Fruit fly (Drosophila melanogaster) whole organism, embryonic: ENCODE measurements around the gene Cpr62Ba.

Experiments
- Adf1 ChIP-seq: fragments of 200-800 bp; sonication (Bioruptor generic); IDR thresholded peaks from 2 replicates; pipeline ENCODE4 v1.3.6; 2022; ENCODE audit warnings: missing biosample characterization, missing genetic modification characterization
- B-H1 ChIP-seq: fragments of 200-800 bp; sonication (Bioruptor generic); IDR thresholded peaks from 3 replicates; pipeline ENCODE4 v1.3.6; 2022; ENCODE audit warnings: missing biosample characterization, missing genetic modification characterization
- CG1024 ChIP-seq: fragments of 200-800 bp; sonication (Bioruptor generic); IDR thresholded peaks from 2 replicates; pipeline ENCODE4 v1.3.6; 2022; ENCODE audit warnings: missing biosample characterization, missing genetic modification characterization
- CG10959 ChIP-seq: fragments of 200-800 bp; sonication (Bioruptor generic); IDR thresholded peaks from 2 replicates; pipeline ENCODE4 v1.3.6; 2022; ENCODE audit warnings: missing biosample characterization, missing genetic modification characterization
- CG12071 ChIP-seq: fragments of 200-800 bp; sonication (Bioruptor generic); optimal IDR thresholded peaks from 3 replicates; lab custom pipeline; 2018; ENCODE audit warnings: missing biosample characterization, mild to moderate bottlenecking, missing genetic modification characterization
- CG12155 ChIP-seq: fragments of 200-800 bp; sonication (Bioruptor generic); optimal IDR thresholded peaks from 3 replicates; lab custom pipeline; 2016; ENCODE audit warnings: missing biosample characterization, missing genetic modification characterization
- CG12219 ChIP-seq: fragments of 200-800 bp; sonication (Bioruptor generic); optimal IDR thresholded peaks from 3 replicates; lab custom pipeline; 2018; ENCODE audit warnings: missing biosample characterization, mild to moderate bottlenecking, missing genetic modification characterization
- CG12744 ChIP-seq: fragments of 200-800 bp; sonication (Bioruptor generic); optimal IDR thresholded peaks from 2 replicates; lab custom pipeline; 2016; ENCODE audit warnings: missing biosample characterization, missing genetic modification characterization
- CG16813 ChIP-seq: fragments of 200-800 bp; sonication (Bioruptor generic); IDR thresholded peaks from 3 replicates; pipeline ENCODE4 v1.3.6; 2022; ENCODE audit warnings: missing biosample characterization, missing genetic modification characterization; ENCODE audit not compliant: partially characterized antibody
- CG18476 ChIP-seq: fragments of 200-800 bp; sonication (Bioruptor generic); optimal IDR thresholded peaks from 2 replicates; lab custom pipeline; 2016; ENCODE audit warnings: missing biosample characterization, mild to moderate bottlenecking, missing genetic modification characterization
- CG18764 ChIP-seq: fragments of 200-800 bp; sonication (Bioruptor generic); optimal IDR thresholded peaks from 3 replicates; lab custom pipeline; 2016; ENCODE audit warnings: missing biosample characterization, missing genetic modification characterization
- CG2116 ChIP-seq: fragments of 200-800 bp; sonication (Bioruptor generic); optimal IDR thresholded peaks from 3 replicates; lab custom pipeline; 2018; ENCODE audit warnings: missing biosample characterization, mild to moderate bottlenecking, missing genetic modification characterization
- CG30020 ChIP-seq: fragments of 200-800 bp; optimal IDR thresholded peaks from 2 replicates; lab custom pipeline; 2019; ENCODE audit warnings: missing biosample characterization, mild to moderate bottlenecking, missing genetic modification characterization, moderate library complexity
- CG31441 ChIP-seq: fragments of 200-800 bp; sonication (Bioruptor generic); IDR thresholded peaks from 2 replicates; pipeline ENCODE4 v1.3.6; 2022; ENCODE audit warnings: missing biosample characterization, missing genetic modification characterization
- CG3726 ChIP-seq: fragments of 200-800 bp; sonication (Bioruptor generic); IDR thresholded peaks from 3 replicates; pipeline ENCODE4, ENCODE4 v1.3.6; 2022; ENCODE audit warnings: missing biosample characterization, missing genetic modification characterization
- CG4360 ChIP-seq: fragments of 200-800 bp; sonication (Bioruptor generic); IDR thresholded peaks from 2 replicates; pipeline ENCODE4 v1.3.6; 2022; ENCODE audit warnings: missing biosample characterization, missing genetic modification characterization
- CG4404 ChIP-seq: fragments of 200-800 bp; sonication (Bioruptor generic); IDR thresholded peaks from 2 replicates; pipeline ENCODE4 v1.3.6; 2022; ENCODE audit warnings: missing biosample characterization, missing genetic modification characterization
- CG7556 ChIP-seq: fragments of 200-800 bp; sonication (Bioruptor generic); optimal IDR thresholded peaks from 2 replicates; lab custom pipeline; 2017; ENCODE audit warnings: missing biosample characterization, mild to moderate bottlenecking, missing genetic modification characterization
- CG7839 ChIP-seq: fragments of 200-800 bp; sonication (Bioruptor generic); optimal IDR thresholded peaks from 3 replicates; lab custom pipeline; 2018; ENCODE audit warnings: missing biosample characterization, mild to moderate bottlenecking, missing genetic modification characterization, moderate library complexity
- CG8359 ChIP-seq: fragments of 200-800 bp; sonication (Bioruptor generic); optimal IDR thresholded peaks from 2 replicates; lab custom pipeline; 2017; ENCODE audit warnings: missing biosample characterization, mild to moderate bottlenecking, missing genetic modification characterization, borderline replicate concordance
- CG9876 ChIP-seq: fragments of 200-800 bp; sonication (Bioruptor generic); optimal IDR thresholded peaks from 2 replicates; lab custom pipeline; 2016; ENCODE audit warnings: missing biosample characterization, missing genetic modification characterization
- CkIIα-i1 ChIP-seq: fragments of 200-800 bp; sonication (Bioruptor generic); IDR thresholded peaks from 2 replicates; pipeline ENCODE4 v1.3.6; 2022; ENCODE audit warnings: missing biosample characterization, missing genetic modification characterization
- HHEX ChIP-seq: fragments of 200-800 bp; sonication (Bioruptor generic); optimal IDR thresholded peaks from 3 replicates; lab custom pipeline; 2017; ENCODE audit warnings: missing biosample characterization, mild to moderate bottlenecking, missing genetic modification characterization, missing genetic modification reagents
- HLH4C ChIP-seq: fragments of 200-800 bp; sonication (Bioruptor generic); IDR thresholded peaks from 3 replicates; pipeline ENCODE4 v1.3.6; 2022; ENCODE audit warnings: missing biosample characterization, missing genetic modification characterization; ENCODE audit not compliant: partially characterized antibody
- Hand ChIP-seq: fragments of 200-800 bp; sonication (Bioruptor generic); optimal IDR thresholded peaks from 2 replicates; lab custom pipeline; 2017; ENCODE audit warnings: mild to moderate bottlenecking, missing biosample characterization, missing genetic modification reagents, missing genetic modification characterization
- Hsf ChIP-seq: fragments of 200-800 bp; sonication (Bioruptor generic); optimal IDR thresholded peaks from 3 replicates; lab custom pipeline; 2016; ENCODE audit warnings: missing biosample characterization, missing genetic modification characterization
- Mes4 ChIP-seq: fragments of 200-800 bp; sonication (Bioruptor generic); optimal IDR thresholded peaks from 2 replicates; lab custom pipeline; 2016; ENCODE audit warnings: missing biosample characterization, missing genetic modification characterization
- Opbp ChIP-seq: fragments of 200-800 bp; sonication (Bioruptor generic); IDR thresholded peaks from 3 replicates; pipeline ENCODE4 v1.3.6; 2022; ENCODE audit warnings: missing biosample characterization, missing genetic modification characterization; ENCODE audit not compliant: partially characterized antibody
- Ptx1 ChIP-seq: fragments of 200-800 bp; sonication (Bioruptor generic); IDR thresholded peaks from 2 replicates; pipeline ENCODE4 v1.3.6; 2022; ENCODE audit warnings: missing biosample characterization, missing genetic modification characterization
- Sry-δ ChIP-seq: fragments of 200-800 bp; sonication (Bioruptor generic); optimal IDR thresholded peaks from 2 replicates; lab custom pipeline; 2016; ENCODE audit warnings: missing biosample characterization, missing genetic modification characterization
- Ssrp ChIP-seq: fragments of 200-800 bp; sonication (Bioruptor generic); optimal IDR thresholded peaks from 2 replicates; lab custom pipeline; 2018; ENCODE audit warnings: missing biosample characterization, mild to moderate bottlenecking, missing genetic modification characterization, moderate library complexity
- Stat92E ChIP-seq, 3 experiments: fragments of >200 bp in 2 of 3; fragments of 200-800 bp in 1 of 3; sonication (Bioruptor generic) in 1 of 3; optimal IDR thresholded peaks; 2 replicates each; lab custom pipeline; 2017 to 2019; ENCODE audit warnings: missing biosample characterization in 3 of 3, missing genetic modification characterization in 3 of 3, mild to moderate bottlenecking in 1 of 3, moderate library complexity in 1 of 3
- Trl ChIP-seq, 3 experiments: fragments of >200 bp in 2 of 3; fragments of 200-800 bp in 1 of 3; sonication (Bioruptor generic) in 1 of 3; optimal IDR thresholded peaks; 2 replicates in 1 of 3; 3 replicates in 2 of 3; lab custom pipeline; 2016 to 2017; ENCODE audit warnings: missing biosample characterization in 1 of 3, missing genetic modification characterization in 1 of 3
- chm ChIP-seq: fragments of 200-800 bp; sonication (Bioruptor generic); IDR thresholded peaks from 2 replicates; pipeline ENCODE4 v1.3.6; 2022; ENCODE audit warnings: missing biosample characterization, missing genetic modification characterization
- croc ChIP-seq: fragments of 200-800 bp; sonication (Bioruptor generic); conservative IDR thresholded peaks from 3 replicates; pipeline ENCODE4 v1.3.6; 2022; ENCODE audit warnings: missing biosample characterization, missing genetic modification characterization
- crp ChIP-seq, 2 experiments: fragments of 200-800 bp; sonication (Bioruptor generic); optimal IDR thresholded peaks; 2 replicates in 1 of 2; 3 replicates in 1 of 2; lab custom pipeline; 2017; ENCODE audit warnings: missing biosample characterization in 2 of 2, missing genetic modification characterization in 2 of 2, mild to moderate bottlenecking in 1 of 2, moderate library complexity in 1 of 2
- emc ChIP-seq: fragments of 200-800 bp; sonication (Bioruptor generic); optimal IDR thresholded peaks from 2 replicates; lab custom pipeline; 2016; ENCODE audit warnings: missing biosample characterization, missing genetic modification characterization
- fu2 ChIP-seq: fragments of 200-800 bp; sonication (Bioruptor generic); optimal IDR thresholded peaks from 2 replicates; lab custom pipeline; 2016; ENCODE audit warnings: missing biosample characterization, missing genetic modification characterization
- gt ChIP-seq: fragments of 200-800 bp; sonication (Bioruptor generic); IDR thresholded peaks from 2 replicates; pipeline ENCODE4 v1.3.6; 2022; ENCODE audit warnings: missing biosample characterization, missing genetic modification characterization
- hth ChIP-seq: fragments of >200 bp; optimal IDR thresholded peaks from 2 replicates; lab custom pipeline; 2017; ENCODE audit warnings: inconsistent platforms
- ind ChIP-seq: fragments of 200-800 bp; sonication (Bioruptor generic); optimal IDR thresholded peaks from 3 replicates; lab custom pipeline; 2016; ENCODE audit warnings: missing biosample characterization, missing genetic modification characterization
- jigr1 ChIP-seq: fragments of 200-800 bp; sonication (Bioruptor generic); IDR thresholded peaks from 3 replicates; pipeline ENCODE4 v1.3.6; 2022; ENCODE audit warnings: missing biosample characterization, missing genetic modification characterization
- odd ChIP-seq: fragments of 200-800 bp; sonication (Bioruptor generic); optimal IDR thresholded peaks from 2 replicates; lab custom pipeline; 2017; ENCODE audit warnings: missing biosample characterization, mild to moderate bottlenecking, missing genetic modification characterization
- p53 ChIP-seq: fragments of 200-800 bp; sonication (Bioruptor generic); optimal IDR thresholded peaks from 2 replicates; lab custom pipeline; 2016; ENCODE audit warnings: missing biosample characterization, missing genetic modification characterization
- pum ChIP-seq: fragments of 200-800 bp; sonication (Bioruptor generic); optimal IDR thresholded peaks from 2 replicates; lab custom pipeline; 2016; ENCODE audit warnings: missing biosample characterization, missing genetic modification characterization
- seq ChIP-seq: fragments of 200-800 bp; sonication (Bioruptor generic); IDR thresholded peaks from 2 replicates; pipeline ENCODE4 v1.3.6; 2022; ENCODE audit warnings: missing biosample characterization, missing genetic modification characterization
- sug ChIP-seq: fragments of 200-800 bp; optimal IDR thresholded peaks from 2 replicates; lab custom pipeline; 2019; ENCODE audit warnings: missing biosample characterization, mild to moderate bottlenecking, missing genetic modification characterization, moderate library complexity
- tx ChIP-seq: fragments of 200-800 bp; sonication (Bioruptor generic); optimal IDR thresholded peaks from 2 replicates; lab custom pipeline; 2016; ENCODE audit warnings: missing biosample characterization, missing genetic modification characterization
- vnd ChIP-seq: fragments of 200-800 bp; sonication (Bioruptor generic); IDR thresholded peaks from 3 replicates; pipeline ENCODE4 v1.3.6; 2022; ENCODE audit warnings: missing biosample characterization, missing genetic modification characterization; ENCODE audit not compliant: partially characterized antibody
- yki ChIP-seq: fragments of >200 bp; optimal IDR thresholded peaks from 3 replicates; lab custom pipeline; 2018

Gene Cpr62Ba

DNA sequence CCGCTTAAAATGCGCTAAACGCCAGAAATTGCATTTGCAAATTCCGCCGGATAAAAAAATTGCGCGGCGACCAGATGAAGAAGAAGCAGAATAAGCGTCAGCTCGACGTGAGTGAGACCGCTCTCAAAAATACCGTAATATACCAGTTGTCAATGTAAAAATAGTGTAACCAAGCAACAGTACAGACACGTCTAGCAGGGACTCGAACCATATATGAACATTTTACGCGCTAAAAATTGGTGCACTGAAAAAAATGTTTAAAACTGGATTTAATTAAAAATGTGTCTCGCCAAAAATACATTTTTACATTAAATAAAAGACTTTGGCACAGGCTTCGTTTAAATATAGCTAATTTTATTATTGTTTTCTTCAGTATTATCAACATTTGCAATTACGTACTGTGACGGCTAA lies 44.6 kb upstream of the Cpr62Ba start, which contains the start of gene dre4 (continued):
- TF ChIP-seq CG12219 (GFP tag; lab: Kevin White, UChicago) (peak; percentile 45), yki (lab: Kevin White, UChicago) (no peak), CG4404 (GFP tag; lab: Robert Waterston, UW) (no peak), ind (peak; percentile 69), CG12155 (GFP tag; lab: Kevin White, UChicago) (peak; percentile 68), Ptx1 (GFP tag; lab: Robert Waterston, UW) (peak; percentile 72), Stat92E (GFP tag; optimal IDR thresholded peaks at IDR 0.05; lab: Kevin White, UChicago) (peak in 1 of 3 experiments; percentile 54), Hsf (peak; percentile 80), CG18476 (GFP tag; lab: Kevin White, UChicago) (peak; percentile 61), CkIIα-i1 (GFP tag; lab: Robert Waterston, UW) (no peak), CG2116 (GFP tag; lab: Kevin White, UChicago) (peak; percentile 50), croc (GFP tag; lab: Robert Waterston, UW) (peak; percentile 15; the same call in 1 of the 3 replicates), HLH4C (no peak; the same call in 2 of the 3 replicates), B-H1 (peak; percentile 49; the same call in 1 of the 3 replicates), CG7556 (peak; percentile 66), CG9876 (peak; percentile 18), CG31441 (peak; percentile 70), CG10959 (peak; percentile 31; the same call in 1 of the 2 replicates), Trl (optimal IDR thresholded peaks at IDR 0.05; lab: Kevin White, UChicago) (no peak), Trl (GFP tag; optimal IDR thresholded peaks at IDR 0.05; lab: Kevin White, UChicago) (peak; percentile 61), hth (lab: Kevin White, UChicago) (no peak), chm (peak; percentile 79), Sry-δ (GFP tag; lab: Kevin White, UChicago) (peak; percentile 61), CG4360 (no peak), pum (peak; percentile 55), vnd (no peak), seq (GFP tag; lab: Robert Waterston, UW) (peak; percentile 60; the same call in 1 of the 2 replicates), CG18764 (GFP tag; lab: Kevin White, UChicago) (peak; percentile 60), HHEX (peak; percentile 64), CG30020 (tag; lab: Kevin White, UChicago) (peak; percentile 20), jigr1 (GFP tag; lab: Robert Waterston, UW) (no peak), CG3726 (GFP tag; lab: Robert Waterston, UW) (0 out of 3 replicates have a peak, but pooled peaks have one; percentile 29), Opbp (GFP tag; lab: Robert Waterston, UW) (peak; percentile 59; the same call in 2 of the 3 replicates), Ssrp (peak; percentile 54), CG12744 (GFP tag; lab: Kevin White, UChicago) (peak; percentile 78), p53 (GFP tag; lab: Kevin White, UChicago) (peak; percentile 33), CG12071 (GFP tag; lab: Kevin White, UChicago) (peak; percentile 17), emc (GFP tag; lab: Kevin White, UChicago) (no peak), gt (GFP tag; lab: Robert Waterston, UW) (no peak), sug (tag; lab: Kevin White, UChicago) (no peak), CG8359 (GFP tag; lab: Kevin White, UChicago) (no peak), CG16813 (GFP tag; lab: Robert Waterston, UW) (0 out of 3 replicates have a peak, but pooled peaks have one; percentile 39), crp (GFP tag; optimal IDR thresholded peaks at IDR 0.05; lab: Kevin White, UChicago) (peak in 1 of 2 experiments; percentile 46), odd (GFP tag; lab: Kevin White, UChicago) (no peak), Adf1 (peak; percentile 70), Mes4 (GFP tag; lab: Kevin White, UChicago) (peak; percentile 52), CG7839 (tag; lab: Kevin White, UChicago) (peak; percentile 76), Hand (GFP tag; lab: Kevin White, UChicago) (no peak), CG1024 (GFP tag; lab: Robert Waterston, UW) (peak; percentile 49; the same call in 1 of the 2 replicates), fu2 (peak; percentile 60), tx (peak; percentile 70)
